Worm (Caenorhabditis elegans) whole organism, mixed stage, embryonic: ENCODE results near the gene F13H8.1.
A peak's percentile ranks its signal among the peaks of the same experiment; 100 is the strongest.

Experiments used
- M03D4.4 ChIP-seq: sonication (generic microtip); optimal IDR thresholded peaks from 2 replicates; lab custom pipeline; 2017; ENCODE audit warnings: mild to moderate bottlenecking, missing genetic modification characterization, missing compliant biosample characterization
- bed-3 ChIP-seq: fragments of 200-800 bp; sonication (Bioruptor generic); optimal IDR thresholded peaks from 3 replicates; lab custom pipeline; 2018; ENCODE audit warnings: mild to moderate bottlenecking, missing genetic modification characterization, moderate library complexity, missing compliant biosample characterization
- blmp-1 ChIP-seq: fragments of 150-350 bp; optimal IDR thresholded peaks from 2 replicates; lab custom pipeline; 2014; ENCODE audit warnings: missing biosample characterization, missing genetic modification characterization
- ceh-39 ChIP-seq: fragments of 150-350 bp; optimal IDR thresholded peaks from 2 replicates; lab custom pipeline; 2014; ENCODE audit warnings: missing biosample characterization, missing genetic modification characterization
- ceh-43 ChIP-seq: fragments of 200-800 bp; sonication (Bioruptor generic); optimal IDR thresholded peaks from 2 replicates; lab custom pipeline; 2018; ENCODE audit warnings: mild to moderate bottlenecking, missing genetic modification characterization, moderate library complexity, missing compliant biosample characterization
- ceh-83 ChIP-seq: fragments of 200-800 bp; sonication (Bioruptor generic); optimal IDR thresholded peaks from 2 replicates; lab custom pipeline; 2018; ENCODE audit warnings: mild to moderate bottlenecking, missing genetic modification characterization, missing compliant biosample characterization
- ces-1 ChIP-seq: fragments of 150-350 bp; optimal IDR thresholded peaks from 2 replicates; lab custom pipeline; 2014; ENCODE audit warnings: missing biosample characterization, missing genetic modification reagents, missing genetic modification characterization
- cnd-1 ChIP-seq: fragments of 200-800 bp; sonication (Bioruptor generic); optimal IDR thresholded peaks from 2 replicates; lab custom pipeline; 2018; ENCODE audit warnings: mild to moderate bottlenecking, missing genetic modification characterization, missing compliant biosample characterization
- drap-1 ChIP-seq: fragments of 200-800 bp; sonication (Bioruptor generic); optimal IDR thresholded peaks from 3 replicates; lab custom pipeline; 2018; ENCODE audit warnings: mild to moderate bottlenecking, missing genetic modification characterization, missing compliant biosample characterization
- elt-1 ChIP-seq: sonication (generic microtip); optimal IDR thresholded peaks from 2 replicates; lab custom pipeline; 2017; ENCODE audit warnings: missing genetic modification characterization, mild to moderate bottlenecking, missing compliant biosample characterization, antibody characterized with exemption, moderate library complexity, borderline replicate concordance; ENCODE audit not compliant: insufficient read depth
- elt-3 ChIP-seq: fragments of 150-350 bp; optimal IDR thresholded peaks from 2 replicates; lab custom pipeline; 2014; ENCODE audit warnings: missing biosample characterization, missing genetic modification characterization
- flh-1 ChIP-seq: fragments of 200-800 bp; sonication (Bioruptor generic); optimal IDR thresholded peaks from 2 replicates; lab custom pipeline; 2018; ENCODE audit warnings: mild to moderate bottlenecking, missing genetic modification characterization, moderate library complexity, missing compliant biosample characterization
- ham-2 ChIP-seq: fragments of 200-800 bp; sonication (Bioruptor generic); optimal IDR thresholded peaks from 2 replicates; lab custom pipeline; 2018; ENCODE audit warnings: mild to moderate bottlenecking, missing genetic modification characterization, missing compliant biosample characterization
- hlh-1 ChIP-seq: fragments of 150-350 bp; optimal IDR thresholded peaks from 2 replicates; lab custom pipeline; 2014; ENCODE audit warnings: missing biosample characterization, missing genetic modification reagents, missing genetic modification characterization
- lin-13 ChIP-seq: fragments of 150-350 bp; optimal IDR thresholded peaks from 2 replicates; lab custom pipeline; 2014; ENCODE audit warnings: missing biosample characterization, missing genetic modification characterization
- lin-32 ChIP-seq: fragments of 200-800 bp; sonication (Bioruptor generic); optimal IDR thresholded peaks from 2 replicates; lab custom pipeline; 2018; ENCODE audit warnings: mild to moderate bottlenecking, missing genetic modification characterization, missing compliant biosample characterization
- lsy-2 ChIP-seq: fragments of 150-350 bp; optimal IDR thresholded peaks from 2 replicates; lab custom pipeline; 2014; ENCODE audit warnings: missing biosample characterization, missing genetic modification characterization
- mab-5 ChIP-seq: fragments of 150-350 bp; optimal IDR thresholded peaks from 2 replicates; lab custom pipeline; 2014; ENCODE audit warnings: missing biosample characterization, missing genetic modification characterization
- mep-1 ChIP-seq: fragments of 150-350 bp; optimal IDR thresholded peaks from 2 replicates; lab custom pipeline; 2017; ENCODE audit warnings: missing biosample characterization, missing genetic modification reagents, missing genetic modification characterization, inconsistent platforms
- mls-2 ChIP-seq: sonication (generic microtip); optimal IDR thresholded peaks from 2 replicates; lab custom pipeline; 2016; ENCODE audit warnings: mild to moderate bottlenecking, missing genetic modification characterization, moderate library complexity, missing compliant biosample characterization
- nhr-12 ChIP-seq: fragments of 150-350 bp; optimal IDR thresholded peaks from 2 replicates; lab custom pipeline; 2014; ENCODE audit warnings: missing biosample characterization, missing genetic modification characterization
- nhr-2 ChIP-seq: fragments of 150-350 bp; optimal IDR thresholded peaks from 2 replicates; lab custom pipeline; 2014; ENCODE audit warnings: missing biosample characterization, missing genetic modification characterization
- nhr-237 ChIP-seq: fragments of 150-350 bp; optimal IDR thresholded peaks from 2 replicates; lab custom pipeline; 2014; ENCODE audit warnings: missing biosample characterization, missing genetic modification characterization
- nhr-28 ChIP-seq: fragments of 150-350 bp; optimal IDR thresholded peaks from 2 replicates; lab custom pipeline; 2014; ENCODE audit warnings: missing biosample characterization, missing genetic modification characterization
- nhr-76 ChIP-seq: sonication (generic microtip); optimal IDR thresholded peaks from 2 replicates; lab custom pipeline; 2017; ENCODE audit warnings: missing biosample characterization, missing genetic modification characterization
- pha-4 ChIP-seq: fragments of 150-350 bp; optimal IDR thresholded peaks from 2 replicates; lab custom pipeline; 2018; ENCODE audit warnings: missing biosample characterization, missing genetic modification reagents, missing genetic modification characterization
- sem-2 ChIP-seq: fragments of 200-800 bp; sonication (Bioruptor generic); optimal IDR thresholded peaks from 2 replicates; lab custom pipeline; 2018; ENCODE audit warnings: mild to moderate bottlenecking, missing genetic modification characterization, missing compliant biosample characterization
- snpc-4 ChIP-seq: fragments of 150-350 bp; optimal IDR thresholded peaks from 2 replicates; lab custom pipeline; 2014; ENCODE audit warnings: missing biosample characterization, missing genetic modification characterization
- sptf-1 ChIP-seq: sonication (generic microtip); optimal IDR thresholded peaks from 2 replicates; lab custom pipeline; 2017; ENCODE audit warnings: mild to moderate bottlenecking, missing genetic modification characterization, moderate library complexity, missing compliant biosample characterization
- tbx-8 ChIP-seq: fragments of 200-800 bp; sonication (Bioruptor generic); optimal IDR thresholded peaks from 2 replicates; lab custom pipeline; 2018; ENCODE audit warnings: mild to moderate bottlenecking, missing genetic modification characterization, moderate library complexity, missing compliant biosample characterization
- unc-120 ChIP-seq: sonication (generic microtip); optimal IDR thresholded peaks from 2 replicates; lab custom pipeline; 2017; ENCODE audit warnings: missing genetic modification characterization, missing compliant biosample characterization; ENCODE audit not compliant: poor library complexity, severe bottlenecking
- unc-39 ChIP-seq: fragments of 150-350 bp; optimal IDR thresholded peaks from 2 replicates; lab custom pipeline; 2014; ENCODE audit warnings: missing biosample characterization, missing genetic modification characterization
- unc-62 ChIP-seq: fragments of 150-350 bp; optimal IDR thresholded peaks from 2 replicates; lab custom pipeline; 2014; ENCODE audit warnings: missing biosample characterization, missing genetic modification reagents, missing genetic modification characterization
- zip-8 ChIP-seq: fragments of 150-350 bp; optimal IDR thresholded peaks from 2 replicates; lab custom pipeline; 2014; ENCODE audit warnings: missing biosample characterization, missing genetic modification characterization
- ztf-11 ChIP-seq: fragments of 150-350 bp; optimal IDR thresholded peaks from 2 replicates; lab custom pipeline; 2014; ENCODE audit warnings: missing biosample characterization, missing genetic modification characterization

The F13H8.1 gene

ce11 chrII:6250782-6251461 is 32.3 kb upstream of the F13H8.1 start, which contains the start of gene phb-2:
Gene phb-2, plus strand, starts transcription at chrII:6251411.
- no peak for TF ChIP-seq nhr-28 (tag; lab: Kevin White, UChicago)
- TF ChIP-seq elt-3 (tag; lab: Kevin White, UChicago), result no peak
- TF ChIP-seq flh-1 (GFP tag; lab: Kevin White, UChicago), result no peak
- TF ChIP-seq nhr-2 (tag; lab: Kevin White, UChicago), result peak; percentile 11
- TF ChIP-seq ceh-43 (GFP tag; lab: Kevin White, UChicago), result no peak
- no peak for TF ChIP-seq mab-5 (tag; lab: Kevin White, UChicago)
- TF ChIP-seq unc-120 (tag; lab: Kevin White, UChicago), result peak; percentile 60
- no peak for TF ChIP-seq snpc-4 (tag; lab: Kevin White, UChicago)
- TF ChIP-seq lin-13 (tag; lab: Kevin White, UChicago), result no peak
- no peak for TF ChIP-seq zip-8
- TF ChIP-seq ceh-39 (tag; lab: Kevin White, UChicago), result peak; percentile 20
- TF ChIP-seq M03D4.4 (tag; lab: Kevin White, UChicago), result no peak
- TF ChIP-seq tbx-8 (GFP tag; lab: Kevin White, UChicago), result no peak
- no peak for TF ChIP-seq unc-39 (tag; lab: Kevin White, UChicago)
- TF ChIP-seq cnd-1 (tag; lab: Kevin White, UChicago), result no peak
- no peak for TF ChIP-seq bed-3 (GFP tag; lab: Kevin White, UChicago)
- TF ChIP-seq sptf-1 (tag; lab: Kevin White, UChicago), result peak; percentile 37
- TF ChIP-seq ceh-83 (GFP tag; lab: Kevin White, UChicago), result no peak
- no peak for TF ChIP-seq nhr-12 (tag; lab: Kevin White, UChicago)
- TF ChIP-seq ham-2 (GFP tag; lab: Kevin White, UChicago), result no peak
- TF ChIP-seq drap-1 (GFP tag; lab: Kevin White, UChicago), result no peak
- TF ChIP-seq mls-2 (tag; lab: Kevin White, UChicago), result no peak
- TF ChIP-seq ztf-11, result no peak
- TF ChIP-seq mep-1, result peak; percentile 81
- TF ChIP-seq sem-2 (GFP tag; lab: Kevin White, UChicago), result no peak
- peak; percentile 81 for TF ChIP-seq nhr-237 (tag; lab: Kevin White, UChicago)
- peak; percentile 32 for TF ChIP-seq unc-62 (GFP tag; lab: Kevin White, UChicago)
- no peak for TF ChIP-seq lin-32 (GFP tag; lab: Kevin White, UChicago)
- TF ChIP-seq pha-4 (tag; lab: Kevin White, UChicago), result peak; percentile 92
- peak; percentile 81 for TF ChIP-seq lsy-2 (tag; lab: Kevin White, UChicago)
- TF ChIP-seq nhr-76 (tag; lab: Kevin White, UChicago), result no peak
- TF ChIP-seq hlh-1 (tag; lab: Kevin White, UChicago), result peak; percentile 56
- no peak for TF ChIP-seq blmp-1
- peak; percentile 24 for TF ChIP-seq ces-1 (GFP tag; lab: Kevin White, UChicago)
- no peak for TF ChIP-seq elt-1
- TF ChIP-seq, all 35 proteins: peak for 11

ce11 chrII:6252707-6253106 is 30.5 kb upstream of the F13H8.1 start:
- TF ChIP-seq elt-1 (no peak), flh-1 (GFP tag; lab: Kevin White, UChicago) (no peak), ces-1 (GFP tag; lab: Kevin White, UChicago) (no peak), nhr-12 (tag; lab: Kevin White, UChicago) (no peak), sptf-1 (tag; lab: Kevin White, UChicago) (no peak), zip-8 (no peak), pha-4 (tag; lab: Kevin White, UChicago) (no peak), M03D4.4 (tag; lab: Kevin White, UChicago) (no peak), mep-1 (no peak), mab-5 (tag; lab: Kevin White, UChicago) (no peak), lin-32 (GFP tag; lab: Kevin White, UChicago) (no peak), ceh-83 (GFP tag; lab: Kevin White, UChicago) (no peak), unc-39 (tag; lab: Kevin White, UChicago) (no peak), hlh-1 (tag; lab: Kevin White, UChicago) (no peak), drap-1 (GFP tag; lab: Kevin White, UChicago) (no peak), nhr-237 (tag; lab: Kevin White, UChicago) (no peak)

ce11 chrII:6256024-6256423 is 27.2 kb upstream of the F13H8.1 start, which contains the start of gene F13H8.5:
Gene F13H8.5, minus strand, starts transcription at chrII:6256124.
- no peak for TF ChIP-seq ham-2 (GFP tag; lab: Kevin White, UChicago)
- no peak for TF ChIP-seq nhr-12 (tag; lab: Kevin White, UChicago)
